Fruit fly (Drosophila melanogaster) whole organism, embryonic: ENCODE results near the gene ph-d.
A peak's percentile ranks its signal among the peaks of the same experiment; 100 is the strongest.

Source experiments
- Abd-B ChIP-seq: fragments of 200-800 bp; sonication (Bioruptor generic); optimal IDR thresholded peaks from 2 replicates; lab custom pipeline; 2018; ENCODE audit warnings: missing biosample characterization, mild to moderate bottlenecking, missing genetic modification characterization, moderate library complexity
- Ada2b ChIP-seq: fragments of 200-800 bp; sonication (Bioruptor generic); IDR thresholded peaks from 2 replicates; pipeline ENCODE4 v1.3.6; 2022; ENCODE audit warnings: missing biosample characterization, missing genetic modification characterization
- B-H1 ChIP-seq: fragments of 200-800 bp; sonication (Bioruptor generic); IDR thresholded peaks from 3 replicates; pipeline ENCODE4 v1.3.6; 2022; ENCODE audit warnings: missing biosample characterization, missing genetic modification characterization
- Bdp1 ChIP-seq: fragments of 200-800 bp; sonication (Bioruptor generic); optimal IDR thresholded peaks from 3 replicates; lab custom pipeline; 2016; ENCODE audit warnings: missing biosample characterization, missing genetic modification characterization
- Bteb2 ChIP-seq: fragments of 200-800 bp; sonication (Bioruptor generic); optimal IDR thresholded peaks from 2 replicates; lab custom pipeline; 2016; ENCODE audit warnings: missing biosample characterization, missing genetic modification characterization
- CG10209 ChIP-seq: fragments of 200-800 bp; sonication (Bioruptor generic); optimal IDR thresholded peaks from 3 replicates; lab custom pipeline; 2017; ENCODE audit warnings: missing biosample characterization, mild to moderate bottlenecking, missing genetic modification characterization, missing genetic modification reagents
- CG11504 ChIP-seq: fragments of 200-800 bp; sonication (Bioruptor generic); optimal IDR thresholded peaks from 3 replicates; lab custom pipeline; 2019; ENCODE audit warnings: missing biosample characterization, mild to moderate bottlenecking, missing genetic modification characterization, moderate library complexity
- CG14860 ChIP-seq: fragments of 200-800 bp; sonication (Bioruptor generic); IDR thresholded peaks from 3 replicates; pipeline ENCODE4 v1.3.6; 2022; ENCODE audit warnings: missing biosample characterization, missing genetic modification characterization; ENCODE audit not compliant: partially characterized antibody
- CG1647 ChIP-seq: fragments of 200-800 bp; sonication (Bioruptor generic); optimal IDR thresholded peaks from 3 replicates; lab custom pipeline; 2016; ENCODE audit warnings: missing biosample characterization, missing genetic modification characterization
- CG17612 ChIP-seq: fragments of 200-800 bp; sonication (Bioruptor generic); IDR thresholded peaks from 2 replicates; pipeline ENCODE4 v1.3.6; 2022; ENCODE audit warnings: missing biosample characterization, missing genetic modification characterization
- CG17829 ChIP-seq: fragments of 200-800 bp; optimal IDR thresholded peaks from 2 replicates; lab custom pipeline; 2019; ENCODE audit warnings: missing biosample characterization, mild to moderate bottlenecking, missing genetic modification characterization, moderate library complexity
- CG2199 ChIP-seq: fragments of 200-800 bp; sonication (Bioruptor generic); IDR thresholded peaks from 3 replicates; pipeline ENCODE4 v1.3.6; 2022; ENCODE audit warnings: missing biosample characterization, missing genetic modification characterization
- CG2678 ChIP-seq: fragments of 200-800 bp; sonication (Bioruptor generic); optimal IDR thresholded peaks from 3 replicates; lab custom pipeline; 2019; ENCODE audit warnings: missing biosample characterization, mild to moderate bottlenecking, missing genetic modification characterization, moderate library complexity
- CG2889 ChIP-seq: fragments of 200-800 bp; sonication (Bioruptor generic); IDR thresholded peaks from 3 replicates; pipeline ENCODE4 v1.3.6; 2022; ENCODE audit warnings: missing biosample characterization, missing genetic modification characterization
- CG30020 ChIP-seq: fragments of 200-800 bp; optimal IDR thresholded peaks from 2 replicates; lab custom pipeline; 2019; ENCODE audit warnings: missing biosample characterization, mild to moderate bottlenecking, missing genetic modification characterization, moderate library complexity
- CG31224 ChIP-seq: fragments of 200-800 bp; sonication (Bioruptor generic); IDR thresholded peaks from 2 replicates; pipeline ENCODE4 v1.3.6; 2022; ENCODE audit warnings: missing biosample characterization, missing genetic modification characterization
- CG32772 ChIP-seq: fragments of 200-800 bp; sonication (Bioruptor generic); IDR thresholded peaks from 2 replicates; pipeline ENCODE4 v1.3.6; 2022; ENCODE audit warnings: missing biosample characterization, missing genetic modification characterization
- CG34224 ChIP-seq: fragments of 200-800 bp; sonication (Bioruptor generic); IDR thresholded peaks from 3 replicates; pipeline ENCODE4 v1.3.6; 2022; ENCODE audit warnings: missing biosample characterization, missing genetic modification characterization; ENCODE audit not compliant: partially characterized antibody
- CG34422 ChIP-seq: fragments of 200-800 bp; sonication (Bioruptor generic); IDR thresholded peaks from 3 replicates; pipeline ENCODE4 v1.3.6; 2022; ENCODE audit warnings: missing biosample characterization, missing genetic modification characterization
- CG3838 ChIP-seq: fragments of 200-800 bp; sonication (Bioruptor generic); optimal IDR thresholded peaks from 3 replicates; lab custom pipeline; 2016; ENCODE audit warnings: missing biosample characterization, missing genetic modification characterization
- CG4424 ChIP-seq: fragments of 200-800 bp; sonication (Bioruptor generic); optimal IDR thresholded peaks from 3 replicates; lab custom pipeline; 2016; ENCODE audit warnings: missing biosample characterization, missing genetic modification characterization
- CG4820 ChIP-seq: fragments of 200-800 bp; sonication (Bioruptor generic); optimal IDR thresholded peaks from 3 replicates; lab custom pipeline; 2016; ENCODE audit warnings: missing biosample characterization, missing genetic modification characterization
- CG7963 ChIP-seq: fragments of 200-800 bp; sonication (Bioruptor generic); IDR thresholded peaks from 3 replicates; pipeline ENCODE4 v1.3.6; 2022; ENCODE audit warnings: missing biosample characterization, missing genetic modification characterization; ENCODE audit not compliant: partially characterized antibody
- CG8281 ChIP-seq: fragments of 200-800 bp; sonication (Bioruptor generic); optimal IDR thresholded peaks from 2 replicates; lab custom pipeline; 2018; ENCODE audit warnings: missing biosample characterization, mild to moderate bottlenecking, missing genetic modification characterization, moderate library complexity
- CG9932 ChIP-seq: fragments of 200-800 bp; sonication (Bioruptor generic); IDR thresholded peaks from 2 replicates; pipeline ENCODE4 v1.3.6; 2022; ENCODE audit warnings: missing biosample characterization, missing genetic modification characterization
- Dad ChIP-seq: fragments of 200-800 bp; sonication (Bioruptor generic); optimal IDR thresholded peaks from 3 replicates; lab custom pipeline; 2016; ENCODE audit warnings: missing biosample characterization, missing genetic modification characterization
- Deaf1 ChIP-seq: fragments of 200-800 bp; optimal IDR thresholded peaks from 3 replicates; lab custom pipeline; 2019; ENCODE audit warnings: missing biosample characterization, mild to moderate bottlenecking, missing genetic modification characterization, moderate library complexity
- Fer1 ChIP-seq: fragments of 200-800 bp; sonication (Bioruptor generic); optimal IDR thresholded peaks from 2 replicates; lab custom pipeline; 2017; ENCODE audit warnings: missing biosample characterization, mild to moderate bottlenecking, missing genetic modification characterization
- Hey ChIP-seq: fragments of 200-800 bp; sonication (Bioruptor generic); optimal IDR thresholded peaks from 3 replicates; lab custom pipeline; 2018; ENCODE audit warnings: missing biosample characterization, mild to moderate bottlenecking, missing genetic modification characterization
- Hr51 ChIP-seq, 2 experiments: fragments of 200-800 bp; sonication (Bioruptor generic); optimal IDR thresholded peaks; 2 replicates in 1 of 2; 3 replicates in 1 of 2; lab custom pipeline; 2016 to 2018; ENCODE audit warnings: missing biosample characterization in 2 of 2, missing genetic modification characterization in 2 of 2, mild to moderate bottlenecking in 1 of 2, moderate library complexity in 1 of 2
- Jarid2 ChIP-seq: fragments of 200-800 bp; sonication (Bioruptor generic); optimal IDR thresholded peaks from 3 replicates; lab custom pipeline; 2017; ENCODE audit warnings: mild to moderate bottlenecking, missing biosample characterization, missing genetic modification reagents, missing genetic modification characterization
- Med ChIP-seq: fragments of 200-800 bp; sonication (Bioruptor generic); peaks from one replicate; lab custom pipeline; 2016; ENCODE audit warnings: missing biosample characterization, missing genetic modification characterization, mild to moderate bottlenecking, inconsistent platforms, moderate library complexity
- NfI ChIP-seq: fragments of 200-800 bp; sonication (Bioruptor generic); optimal IDR thresholded peaks from 3 replicates; lab custom pipeline; 2018; ENCODE audit warnings: missing biosample characterization, mild to moderate bottlenecking, missing genetic modification characterization, moderate library complexity
- Oaz ChIP-seq: fragments of 200-800 bp; sonication (Bioruptor generic); IDR thresholded peaks from 2 replicates; pipeline ENCODE4 v1.3.6; 2022; ENCODE audit warnings: missing biosample characterization, missing genetic modification characterization
- abd-A ChIP-seq: fragments of 200-800 bp; sonication (Bioruptor generic); optimal IDR thresholded peaks from 3 replicates; lab custom pipeline; 2019; ENCODE audit warnings: missing biosample characterization, mild to moderate bottlenecking, missing genetic modification characterization, moderate library complexity
- br ChIP-seq: fragments of >200 bp; optimal IDR thresholded peaks from 2 replicates; lab custom pipeline; 2017
- crol ChIP-seq: fragments of 200-800 bp; sonication (Bioruptor generic); IDR thresholded peaks from 2 replicates; pipeline ENCODE4 v1.3.6; 2022; ENCODE audit warnings: missing biosample characterization, missing genetic modification characterization
- dysf ChIP-seq: fragments of 200-800 bp; sonication (Bioruptor generic); IDR thresholded peaks from 3 replicates; pipeline ENCODE4 v1.3.6; 2022; ENCODE audit warnings: missing biosample characterization, missing genetic modification characterization
- en ChIP-seq: fragments of 200-800 bp; sonication (Bioruptor generic); optimal IDR thresholded peaks from 2 replicates; lab custom pipeline; 2016; ENCODE audit warnings: missing biosample characterization, missing genetic modification characterization
- esg ChIP-seq: fragments of 200-800 bp; sonication (Bioruptor generic); conservative IDR thresholded peaks from 2 replicates; pipeline ENCODE4 v1.3.6; 2022; ENCODE audit warnings: missing biosample characterization, missing genetic modification characterization
- ewg ChIP-seq: fragments of 200-800 bp; sonication (Bioruptor generic); optimal IDR thresholded peaks from 3 replicates; lab custom pipeline; 2017; ENCODE audit warnings: mild to moderate bottlenecking, missing biosample characterization, missing genetic modification reagents, missing genetic modification characterization
- gce ChIP-seq: fragments of 200-800 bp; sonication (Bioruptor generic); IDR thresholded peaks from 3 replicates; pipeline ENCODE4 v1.3.6; 2022; ENCODE audit warnings: missing biosample characterization, missing genetic modification characterization
- gsb ChIP-seq: fragments of 200-800 bp; sonication (Bioruptor generic); IDR thresholded peaks from 2 replicates; pipeline ENCODE4 v1.3.6; 2022; ENCODE audit warnings: missing biosample characterization, missing genetic modification characterization
- jigr1 ChIP-seq: fragments of 200-800 bp; sonication (Bioruptor generic); IDR thresholded peaks from 3 replicates; pipeline ENCODE4 v1.3.6; 2022; ENCODE audit warnings: missing biosample characterization, missing genetic modification characterization
- jumu ChIP-seq: fragments of 200-800 bp; sonication (Bioruptor generic); optimal IDR thresholded peaks from 3 replicates; lab custom pipeline; 2016; ENCODE audit warnings: missing biosample characterization, missing genetic modification characterization
- kah ChIP-seq: fragments of 200-800 bp; sonication (Bioruptor generic); optimal IDR thresholded peaks from 2 replicates; lab custom pipeline; 2018; ENCODE audit warnings: missing biosample characterization, mild to moderate bottlenecking, missing genetic modification characterization
- nerfin-1 ChIP-seq: fragments of 200-800 bp; sonication (Bioruptor generic); optimal IDR thresholded peaks from 3 replicates; lab custom pipeline; 2019; ENCODE audit warnings: missing biosample characterization, mild to moderate bottlenecking, missing genetic modification characterization, moderate library complexity
- onecut ChIP-seq: fragments of 200-800 bp; sonication (Bioruptor generic); IDR thresholded peaks from 2 replicates; pipeline ENCODE4 v1.3.6; 2022; ENCODE audit warnings: missing biosample characterization, missing genetic modification characterization
- pzg ChIP-seq: fragments of 200-800 bp; sonication (Bioruptor generic); optimal IDR thresholded peaks from 3 replicates; lab custom pipeline; 2018; ENCODE audit warnings: missing biosample characterization, mild to moderate bottlenecking, missing genetic modification characterization, moderate library complexity
- salm ChIP-seq: fragments of 200-800 bp; sonication (Bioruptor generic); optimal IDR thresholded peaks from 2 replicates; lab custom pipeline; 2018; ENCODE audit warnings: missing biosample characterization, mild to moderate bottlenecking, missing genetic modification characterization
- scrt ChIP-seq: fragments of 200-800 bp; sonication (Bioruptor generic); optimal IDR thresholded peaks from 2 replicates; lab custom pipeline; 2018; ENCODE audit warnings: missing biosample characterization, mild to moderate bottlenecking, missing genetic modification characterization, moderate library complexity
- sqz ChIP-seq: fragments of 200-800 bp; sonication (Bioruptor generic); optimal IDR thresholded peaks from 3 replicates; lab custom pipeline; 2018; ENCODE audit warnings: missing biosample characterization, mild to moderate bottlenecking, missing genetic modification characterization
- unpg ChIP-seq: fragments of 200-800 bp; sonication (Bioruptor generic); optimal IDR thresholded peaks from 3 replicates; lab custom pipeline; 2018; ENCODE audit warnings: missing biosample characterization, mild to moderate bottlenecking, missing genetic modification characterization, moderate library complexity

The ph-d gene

DNA sequence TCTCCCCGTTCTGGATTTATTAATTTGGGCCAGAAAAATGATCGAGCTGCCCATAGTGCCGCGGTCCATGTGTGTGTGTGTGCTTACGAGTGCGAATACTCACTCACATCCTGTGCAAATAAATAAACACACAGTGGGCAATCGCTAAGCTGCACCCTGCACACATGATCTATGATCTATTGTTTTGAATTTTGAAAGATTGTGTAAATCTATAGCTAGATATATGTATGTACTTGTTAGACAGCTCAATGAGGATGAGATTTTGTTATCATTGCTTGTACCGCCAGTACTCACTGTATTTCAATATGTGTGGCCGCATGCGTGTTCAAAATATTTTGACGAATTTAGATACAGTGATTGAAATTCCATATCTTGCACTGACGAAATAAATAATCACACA lies 40.0 kb downstream of the ph-d start (continued):
- no peak for TF ChIP-seq Dad (GFP tag; lab: Kevin White, UChicago)
- peak; percentile 18 to 42 for TF ChIP-seq Hr51 (GFP tag; optimal IDR thresholded peaks at IDR 0.05; lab: Kevin White, UChicago)
- no peak for TF ChIP-seq CG34224 (GFP tag; lab: Robert Waterston, UW)
- peak; percentile 41 for TF ChIP-seq CG11504 (tag; lab: Kevin White, UChicago)
- TF ChIP-seq CG1647: peak; percentile 25
- TF ChIP-seq CG2199: no peak
- TF ChIP-seq Bteb2 (GFP tag; lab: Kevin White, UChicago): peak; percentile 39
- peak; percentile 48; the same call in 2 of the 3 replicates for TF ChIP-seq B-H1
- no peak for TF ChIP-seq Jarid2
- no peak for TF ChIP-seq gce (GFP tag; lab: Robert Waterston, UW)
- no peak for TF ChIP-seq salm (tag; lab: Kevin White, UChicago)
- no peak for TF ChIP-seq sqz
- peak; percentile 39 for TF ChIP-seq Fer1
- peak; percentile 40 for TF ChIP-seq CG10209 (GFP tag; lab: Kevin White, UChicago)
- peak; percentile 52; the same call in 1 of the 3 replicates for TF ChIP-seq CG2889
- TF ChIP-seq NfI (GFP tag; lab: Kevin White, UChicago): peak; percentile 73
- peak; percentile 56 for TF ChIP-seq esg (GFP tag; lab: Robert Waterston, UW)
- peak; percentile 91 for TF ChIP-seq CG9932 (GFP tag; lab: Robert Waterston, UW)
- no peak for TF ChIP-seq Oaz (GFP tag; lab: Robert Waterston, UW)
- peak; percentile 65 for TF ChIP-seq CG31224 (GFP tag; lab: Robert Waterston, UW)
- no peak for TF ChIP-seq pzg
- no peak for TF ChIP-seq CG4424
- no peak for TF ChIP-seq CG17829
- TF ChIP-seq CG32772: no peak
- peak; percentile 75 for TF ChIP-seq dysf (GFP tag; lab: Robert Waterston, UW)
- TF ChIP-seq CG17612 (GFP tag; lab: Robert Waterston, UW): no peak
- peak; percentile 7 for TF ChIP-seq Abd-B (GFP tag; lab: Kevin White, UChicago)
- peak; percentile 2 for TF ChIP-seq jumu (GFP tag; lab: Kevin White, UChicago)
- no peak for TF ChIP-seq CG14860 (GFP tag; lab: Robert Waterston, UW)
- no peak for TF ChIP-seq kah

DNA sequence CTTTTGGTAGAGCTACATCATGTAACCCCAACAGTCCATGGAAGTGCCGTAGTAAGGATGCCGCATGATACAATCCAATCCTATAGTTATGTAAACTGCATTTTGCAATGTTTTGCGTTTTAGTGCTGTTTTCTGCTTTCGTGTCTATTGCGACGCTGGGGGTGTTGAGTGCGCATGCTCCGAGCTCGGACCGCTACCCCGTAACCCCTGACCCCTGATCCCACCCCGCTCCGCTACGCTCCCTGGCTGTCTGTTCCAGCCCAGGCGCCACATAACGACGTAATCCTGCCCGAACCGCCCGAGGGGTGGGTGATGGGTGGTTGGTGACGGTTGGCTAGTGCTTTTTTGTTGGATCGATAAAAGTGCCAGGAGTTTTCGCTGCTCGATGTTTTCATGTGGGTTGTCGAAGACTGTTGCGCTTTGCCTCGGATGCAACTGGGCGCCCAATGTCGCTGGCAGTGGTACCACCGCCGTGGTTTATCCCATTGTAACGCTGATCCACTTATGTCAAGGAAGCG lies 41.2 kb downstream of the ph-d start:
- TF ChIP-seq gsb (GFP tag; lab: Robert Waterston, UW) (no peak), esg (GFP tag; lab: Robert Waterston, UW) (no peak), CG3838 (GFP tag; lab: Kevin White, UChicago) (no peak), CG7963 (GFP tag; lab: Robert Waterston, UW) (no peak), CG2678 (tag; lab: Kevin White, UChicago) (no peak), CG4820 (GFP tag; lab: Kevin White, UChicago) (no peak), Hey (tag; lab: Kevin White, UChicago) (no peak), jigr1 (GFP tag; lab: Robert Waterston, UW) (no peak), CG8281 (tag; lab: Kevin White, UChicago) (no peak), crol (peak; percentile 70), br (lab: Kevin White, UChicago) (no peak), Bdp1 (GFP tag; lab: Kevin White, UChicago) (no peak), unpg (no peak), nerfin-1 (peak; percentile 44), abd-A (tag; lab: Kevin White, UChicago) (peak; percentile 59), Deaf1 (peak; percentile 23), en (GFP tag; lab: Kevin White, UChicago) (no peak), Ada2b (GFP tag; lab: Robert Waterston, UW) (no peak), CG34422 (0 out of 3 replicates have a peak, but pooled peaks have one; percentile 12), CG30020 (tag; lab: Kevin White, UChicago) (no peak), scrt (GFP tag; lab: Kevin White, UChicago) (peak; percentile 63), Med (GFP tag; lab: Kevin White, UChicago) (peak; percentile 12), onecut (GFP tag; lab: Robert Waterston, UW) (peak; percentile 95), ewg (peak; percentile 68)
